Fruit fly (Drosophila melanogaster) whole organism: ENCODE measurements around the gene T48.

Source experiments
- CG8478 ChIP-seq: fragments of >200 bp; optimal IDR thresholded peaks from 2 replicates; lab custom pipeline; 2018; ENCODE audit warnings: inconsistent platforms
- Dll ChIP-seq: fragments of >200 bp; optimal IDR thresholded peaks from 2 replicates; lab custom pipeline; 2017
- EcR ChIP-seq, 2 experiments: fragments of >200 bp; optimal IDR thresholded peaks; 2 replicates each; lab custom pipeline; 2017; ENCODE audit warnings: missing biosample characterization in 2 of 2, missing genetic modification characterization in 2 of 2, missing genetic modification reagents in 2 of 2
- pan ChIP-seq: fragments of >200 bp; optimal IDR thresholded peaks from 2 replicates; lab custom pipeline; 2017
- psq ChIP-seq: fragments of >200 bp; optimal IDR thresholded peaks from 2 replicates; lab custom pipeline; 2017
- usp ChIP-seq: fragments of >200 bp; optimal IDR thresholded peaks from 2 replicates; lab custom pipeline; 2017; ENCODE audit warnings: missing biosample characterization, missing genetic modification characterization, mixed read lengths

T48 gene

dm6 chr3R:26912615-26913014 is 31.1 kb downstream of the T48 start, which contains the start of gene Ets97D:
Ets97D (minus strand) TSS chr3R:26912886.
- no peak for TF ChIP-seq pan (lab: Kevin White, UChicago)
- no peak for TF ChIP-seq Dll (lab: Kevin White, UChicago)
- no peak for TF ChIP-seq usp
- TF ChIP-seq EcR (GFP tag; optimal IDR thresholded peaks at IDR 0.05; lab: Kevin White, UChicago): no peak
- no peak for TF ChIP-seq psq (lab: Kevin White, UChicago)
- no peak for TF ChIP-seq CG8478 (lab: Kevin White, UChicago)

DNA sequence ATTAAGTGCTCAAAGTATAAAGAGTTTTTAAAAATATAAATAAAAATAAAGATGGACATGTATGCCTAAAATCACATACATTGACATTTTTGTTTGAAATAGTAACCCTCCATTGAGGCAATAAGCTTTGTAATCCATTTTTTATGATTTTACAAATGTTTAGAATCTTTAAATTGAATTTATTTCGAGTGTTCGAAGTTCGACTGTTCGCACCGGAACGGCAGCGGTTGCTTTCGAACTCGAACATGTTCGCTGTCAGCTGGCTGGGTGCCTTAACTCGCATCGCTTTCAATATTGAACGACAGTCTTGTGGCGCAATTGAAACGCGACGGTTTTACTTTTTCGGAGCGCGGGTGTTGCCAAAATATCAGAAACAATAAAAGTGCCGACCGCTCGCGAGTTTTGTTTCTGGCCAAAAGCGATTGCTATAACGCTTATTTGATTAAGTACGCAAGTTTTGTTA is 34.0 kb downstream of the T48 start, which contains the start of gene CG46339:
Gene CG46339 (plus strand): TSS at position 299 of the 463 bp plus-strand sequence.
- TF ChIP-seq usp: no peak
- no peak for TF ChIP-seq pan (lab: Kevin White, UChicago)
- TF ChIP-seq psq (lab: Kevin White, UChicago): no peak
- TF ChIP-seq EcR (GFP tag; optimal IDR thresholded peaks at IDR 0.05; lab: Kevin White, UChicago): no peak
- no peak for TF ChIP-seq Dll (lab: Kevin White, UChicago)
- no peak for TF ChIP-seq CG8478 (lab: Kevin White, UChicago)

- TF ChIP-seq CG8478 (lab: Kevin White, UChicago) (no peak), pan (lab: Kevin White, UChicago) (no peak), psq (lab: Kevin White, UChicago) (no peak), EcR (GFP tag; optimal IDR thresholded peaks at IDR 0.05; lab: Kevin White, UChicago) (no peak), usp (no peak), Dll (lab: Kevin White, UChicago) (no peak)
Observed at dm6 chr3R:26918857-26919256, 37.3 kb downstream of the T48 start.

DNA sequence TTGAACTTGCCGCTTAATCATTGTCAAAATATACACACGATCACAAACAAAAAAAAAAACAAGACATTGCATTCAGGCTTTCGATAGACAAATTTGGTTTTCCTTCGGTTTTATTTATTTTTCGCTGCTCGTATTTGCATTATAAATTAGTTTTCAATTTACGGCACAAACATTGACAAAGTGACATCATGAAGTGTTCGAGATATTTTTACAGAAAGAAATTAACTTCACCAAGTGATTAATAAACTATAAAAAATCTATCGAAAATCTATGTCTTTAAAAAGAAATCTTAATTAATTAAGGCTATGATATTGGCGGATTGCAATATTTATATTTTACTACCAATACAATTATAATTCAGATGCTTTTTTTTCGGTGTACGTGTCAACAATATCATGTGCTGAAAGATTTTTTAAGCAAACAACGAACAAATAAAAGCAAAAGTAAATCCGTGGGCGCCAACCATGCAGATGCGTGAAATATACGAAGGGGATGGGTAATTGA is 42.3 kb downstream of the T48 start:
- no peak for TF ChIP-seq EcR (GFP tag; optimal IDR thresholded peaks at IDR 0.05; lab: Kevin White, UChicago)
- no peak for TF ChIP-seq CG8478 (lab: Kevin White, UChicago)
- TF ChIP-seq usp: no peak
- TF ChIP-seq pan (lab: Kevin White, UChicago): no peak
- no peak for TF ChIP-seq psq (lab: Kevin White, UChicago)
- TF ChIP-seq Dll (lab: Kevin White, UChicago): no peak

DNA sequence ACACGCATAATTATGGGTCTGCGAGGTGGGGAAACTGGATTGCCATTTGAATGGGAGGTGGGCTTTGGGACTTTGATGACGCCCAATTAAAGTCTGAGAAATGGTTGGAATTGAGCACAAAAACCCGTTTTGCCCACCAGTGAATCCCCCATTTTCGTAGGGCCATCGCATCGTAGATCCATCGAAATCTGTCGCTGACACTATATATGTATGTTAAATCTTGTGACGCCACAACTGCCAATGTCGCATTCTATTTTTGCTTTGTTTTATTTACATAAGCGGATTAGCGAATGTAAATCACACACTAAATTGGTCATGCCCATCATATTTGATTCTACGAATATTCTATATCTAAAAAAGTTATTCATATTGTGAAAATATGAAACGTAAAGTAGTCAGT is 44.9 kb downstream of the T48 start:
- no peak for TF ChIP-seq pan (lab: Kevin White, UChicago)
- TF ChIP-seq usp: no peak
- no peak for TF ChIP-seq Dll (lab: Kevin White, UChicago)
- TF ChIP-seq psq (lab: Kevin White, UChicago): no peak
- no peak for TF ChIP-seq CG8478 (lab: Kevin White, UChicago)
- TF ChIP-seq EcR (GFP tag; optimal IDR thresholded peaks at IDR 0.05; lab: Kevin White, UChicago): no peak

DNA sequence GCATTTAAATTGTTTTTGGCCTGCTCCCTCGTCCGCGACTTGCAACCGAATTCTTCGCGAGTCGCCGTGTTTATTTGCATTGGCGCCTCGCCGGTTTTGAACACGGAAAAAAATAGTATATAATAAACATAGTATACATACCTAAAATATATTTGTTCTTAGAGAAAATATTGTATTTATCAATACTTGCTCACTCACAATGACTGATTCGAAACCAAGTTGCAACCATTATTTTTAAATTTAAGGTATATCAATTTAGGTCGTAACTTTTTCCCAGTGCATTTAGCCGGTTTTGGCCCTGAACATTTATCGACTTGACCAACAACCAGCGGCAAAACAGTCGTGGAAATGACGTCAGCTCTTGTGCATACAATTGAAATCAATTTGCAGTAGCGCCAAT is 46.9 kb downstream of the T48 start:
- TF ChIP-seq CG8478 (lab: Kevin White, UChicago) (no peak), pan (lab: Kevin White, UChicago) (no peak), psq (lab: Kevin White, UChicago) (no peak), usp (no peak), EcR (GFP tag; optimal IDR thresholded peaks at IDR 0.05; lab: Kevin White, UChicago) (no peak), Dll (lab: Kevin White, UChicago) (no peak)

DNA sequence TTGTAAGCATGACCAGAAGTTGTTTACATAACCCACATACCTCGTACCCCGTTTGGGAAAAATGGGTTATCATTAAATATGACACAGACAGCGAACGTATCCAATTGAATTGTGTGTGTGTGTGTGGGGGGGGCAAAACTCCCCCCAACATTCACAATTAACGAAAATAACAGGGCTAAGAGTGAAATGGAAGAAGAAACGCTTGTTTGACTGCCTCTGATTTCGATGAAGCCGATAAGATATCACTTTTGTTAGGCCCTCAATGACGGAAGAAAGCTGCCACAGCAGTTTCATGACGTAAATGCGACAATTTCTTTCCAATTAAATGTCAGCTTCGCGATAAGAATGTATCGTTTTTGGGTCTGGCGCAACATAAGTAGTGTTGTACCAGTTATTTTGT is 52.4 kb downstream of the T48 start:
- no peak for TF ChIP-seq psq (lab: Kevin White, UChicago)
- no peak for TF ChIP-seq EcR (GFP tag; optimal IDR thresholded peaks at IDR 0.05; lab: Kevin White, UChicago)
- no peak for TF ChIP-seq Dll (lab: Kevin White, UChicago)
- TF ChIP-seq usp: no peak
- no peak for TF ChIP-seq CG8478 (lab: Kevin White, UChicago)
- no peak for TF ChIP-seq pan (lab: Kevin White, UChicago)

dm6 chr3R:26934523-26934922 is 53.0 kb downstream of the T48 start:
- TF ChIP-seq Dll (lab: Kevin White, UChicago): no peak

DNA sequence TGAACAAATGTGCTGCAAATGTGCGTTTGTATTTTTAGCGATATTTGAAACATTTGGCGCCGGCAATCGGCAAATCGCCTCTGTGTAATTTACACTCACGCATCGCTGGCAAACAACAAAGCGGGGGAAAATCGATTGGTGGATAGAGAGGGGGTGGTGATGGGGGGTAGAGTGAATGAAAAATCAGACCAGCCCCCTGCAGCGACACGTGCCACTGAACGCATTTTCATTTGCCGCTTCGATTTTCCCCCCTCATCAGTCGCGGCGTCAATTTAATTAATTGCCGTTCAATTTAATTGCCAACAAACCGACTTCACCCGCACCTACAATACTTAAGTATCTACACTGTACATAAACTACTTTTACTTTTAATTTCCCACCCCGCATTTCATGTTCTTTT is 53.9 kb downstream of the T48 start:
- TF ChIP-seq usp (no peak), Dll (lab: Kevin White, UChicago) (no peak), pan (lab: Kevin White, UChicago) (no peak), CG8478 (lab: Kevin White, UChicago) (no peak), psq (lab: Kevin White, UChicago) (no peak), EcR (GFP tag; optimal IDR thresholded peaks at IDR 0.05; lab: Kevin White, UChicago) (peak in 1 of 2 experiments; percentile 5)

- TF ChIP-seq CG8478 (lab: Kevin White, UChicago) (no peak), EcR (GFP tag; optimal IDR thresholded peaks at IDR 0.05; lab: Kevin White, UChicago) (no peak), Dll (lab: Kevin White, UChicago) (no peak), psq (lab: Kevin White, UChicago) (no peak), usp (no peak), pan (lab: Kevin White, UChicago) (no peak)
Observed at dm6 chr3R:26936501-26936900, 55.0 kb downstream of the T48 start.

- TF ChIP-seq psq (lab: Kevin White, UChicago) (no peak), CG8478 (lab: Kevin White, UChicago) (no peak), EcR (GFP tag; optimal IDR thresholded peaks at IDR 0.05; lab: Kevin White, UChicago) (no peak), pan (lab: Kevin White, UChicago) (no peak)
Observed at dm6 chr3R:26937423-26937822, 55.9 kb downstream of the T48 start.

- TF ChIP-seq EcR (GFP tag; optimal IDR thresholded peaks at IDR 0.05; lab: Kevin White, UChicago) (no peak), usp (no peak), Dll (lab: Kevin White, UChicago) (no peak), CG8478 (lab: Kevin White, UChicago) (no peak), pan (lab: Kevin White, UChicago) (no peak), psq (lab: Kevin White, UChicago) (no peak)
Observed at dm6 chr3R:26945233-26945632, 63.7 kb downstream of the T48 start, which contains the start of gene CG14252. CG14252 (plus strand) TSS chr3R:26945534.
